Fruit fly (Drosophila melanogaster): ENCODE results near the gene bowl.

bowl gene

DNA sequence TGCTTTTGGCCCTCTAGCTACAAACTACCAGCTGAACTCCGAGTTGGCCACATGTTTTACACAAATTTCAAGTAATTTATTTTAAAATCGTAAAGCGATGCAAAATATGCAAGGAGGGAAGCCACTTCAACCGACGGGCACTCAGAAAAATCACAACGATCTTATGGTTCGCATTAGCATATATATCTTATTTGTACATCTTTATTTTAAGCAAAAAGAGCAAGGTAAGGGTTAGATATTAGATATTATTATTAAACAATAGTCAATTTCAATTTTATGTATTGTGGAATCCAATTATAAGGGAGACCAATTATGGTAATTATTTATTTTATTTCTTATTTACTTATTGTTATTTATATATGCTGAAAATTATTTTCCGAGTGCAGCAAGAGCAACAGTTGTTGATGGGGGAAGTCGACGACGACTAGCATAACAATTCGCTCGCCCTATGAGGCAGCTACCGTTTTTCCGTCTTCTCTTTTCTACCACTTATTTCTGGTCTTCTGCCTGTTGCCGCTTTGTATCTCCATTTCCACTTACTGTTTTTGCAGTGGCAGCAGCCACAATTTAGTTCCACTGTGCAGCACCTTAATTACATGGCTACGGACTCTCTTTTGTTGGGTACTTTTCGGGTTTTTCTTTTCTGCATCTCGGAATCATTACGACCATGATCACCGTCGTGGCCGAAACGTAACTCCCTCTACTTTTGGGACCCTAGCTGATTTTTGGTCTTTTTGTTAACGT lies 1.6 kb upstream of the bowl start (continued):
- TF ChIP-seq Sry-δ (GFP tag; optimal IDR thresholded peaks at IDR 0.05) (no peak), lov (optimal IDR thresholded peaks at IDR 0.05) (no peak), lov (GFP tag; IDR thresholded peaks at IDR 0.05) (no peak), CG1602 (GFP tag; optimal IDR thresholded peaks at IDR 0.05) (peak; percentile 18), CG10366 (GFP tag; IDR thresholded peaks at IDR 0.05) (no peak), pb (GFP tag; optimal IDR thresholded peaks at IDR 0.05) (no peak), tin (GFP tag; optimal IDR thresholded peaks at IDR 0.05) (peak; percentile 14), CG6254 (GFP tag; optimal IDR thresholded peaks at IDR 0.05) (peak; percentile 31), PHDP (tag; optimal IDR thresholded peaks at IDR 0.05) (peak; percentile 58), Ets65A (GFP tag) (peak; percentile 33), insv (GFP tag; optimal IDR thresholded peaks at IDR 0.05) (no peak), jigr1 (GFP tag; IDR thresholded peaks at IDR 0.05) (no peak), CG12744 (GFP tag; optimal IDR thresholded peaks at IDR 0.05) (no peak), lab (GFP tag; optimal IDR thresholded peaks at IDR 0.05) (peak; percentile 21), CG11504 (tag; optimal IDR thresholded peaks at IDR 0.05) (peak; percentile 81), ato (GFP tag; IDR thresholded peaks at IDR 0.05; ENCODE audit: partially characterized antibody) (no peak), CG6765 (GFP tag; optimal IDR thresholded peaks at IDR 0.05) (no peak), Atf6 (GFP tag; IDR thresholded peaks at IDR 0.05) (no peak), TFAM (GFP tag; optimal IDR thresholded peaks at IDR 0.05) (no peak), D (optimal IDR thresholded peaks at IDR 0.05) (no peak), D (GFP tag; optimal IDR thresholded peaks at IDR 0.05) (peak; percentile 56), sob (GFP tag; IDR thresholded peaks at IDR 0.05) (no peak; the same call in 1 of the 2 replicates), twi (tag; optimal IDR thresholded peaks at IDR 0.05) (peak; percentile 41), CG10565 (GFP tag; optimal IDR thresholded peaks at IDR 0.05) (no peak), CG11085 (GFP tag; IDR thresholded peaks at IDR 0.05) (no peak), CG4707 (GFP tag; optimal IDR thresholded peaks at IDR 0.05) (no peak), CG33557 (GFP tag; optimal IDR thresholded peaks at IDR 0.05) (peak; percentile 8), CG13287 (GFP tag; IDR thresholded peaks at IDR 0.05; ENCODE audit: partially characterized antibody) (no peak), CG5953 (GFP tag; IDR thresholded peaks at IDR 0.05) (no peak), lmd (GFP tag; IDR thresholded peaks at IDR 0.05) (no peak; the same call in 1 of the 2 replicates), slbo (GFP tag; IDR thresholded peaks at IDR 0.05) (no peak), unpg (GFP tag; optimal IDR thresholded peaks at IDR 0.05) (peak; percentile 65), CG14050 (GFP tag; IDR thresholded peaks at IDR 0.05) (no peak), CrebB (tag; optimal IDR thresholded peaks at IDR 0.05) (no peak), fd64A (GFP tag; optimal IDR thresholded peaks at IDR 0.05) (no peak), tup (GFP tag; optimal IDR thresholded peaks at IDR 0.05) (no peak), Usf (GFP tag; optimal IDR thresholded peaks at IDR 0.05) (no peak), CG14965 (GFP tag; optimal IDR thresholded peaks at IDR 0.05; ENCODE audit: borderline replicate concordance) (no peak), Ets97D (GFP tag; optimal IDR thresholded peaks at IDR 0.05) (no peak), Dll (GFP tag; IDR thresholded peaks at IDR 0.05; ENCODE audit: partially characterized antibody) (no peak), danr (GFP tag; IDR thresholded peaks at IDR 0.05) (no peak), bbx (GFP tag; IDR thresholded peaks at IDR 0.05; ENCODE audit: partially characterized antibody) (no peak), trem (tag; optimal IDR thresholded peaks at IDR 0.05) (peak; percentile 72), CG3065 (GFP tag; optimal IDR thresholded peaks at IDR 0.05) (no peak), CG4820 (GFP tag; optimal IDR thresholded peaks at IDR 0.05) (peak; percentile 18), Tbp (GFP tag; optimal IDR thresholded peaks at IDR 0.05) (no peak), CG8290 (GFP tag; optimal IDR thresholded peaks at IDR 0.05) (no peak), CG8290 (tag; optimal IDR thresholded peaks at IDR 0.05) (no peak), CG31441 (GFP tag; IDR thresholded peaks at IDR 0.05) (peak; percentile 79), gt (GFP tag; IDR thresholded peaks at IDR 0.05) (no peak), ro (GFP tag; IDR thresholded peaks at IDR 0.05) (no peak)

Measured in whole organism, embryonic.